Fruit fly (Drosophila melanogaster) whole organism, pupa: Measurements from ENCODE around the gene Gbeta76C.
"Not testable (repeated sequence)": the region's sequence is repeated elsewhere in the genome, so short reads cannot be mapped to it uniquely, and the experiment has no call there.

Experiments
- CG10348 ChIP-seq: fragments of 200-800 bp; sonication (Bioruptor generic); IDR thresholded peaks from 2 replicates; pipeline ENCODE4 v1.3.6; 2022; ENCODE audit warnings: missing biosample characterization, missing genetic modification characterization
- CG12605 ChIP-seq: fragments of 200-800 bp; sonication (Bioruptor generic); IDR thresholded peaks from 2 replicates; pipeline ENCODE4 v1.3.6; 2022; ENCODE audit warnings: missing biosample characterization, missing genetic modification characterization
- CG13204 ChIP-seq: fragments of 200-800 bp; sonication (Bioruptor generic); optimal IDR thresholded peaks from 2 replicates; lab custom pipeline; 2018; ENCODE audit warnings: missing biosample characterization, mild to moderate bottlenecking, missing genetic modification characterization, moderate library complexity
- CG14655 ChIP-seq: fragments of 200-800 bp; sonication (Bioruptor generic); optimal IDR thresholded peaks from 3 replicates; lab custom pipeline; 2017; ENCODE audit warnings: mild to moderate bottlenecking, missing biosample characterization, missing genetic modification reagents, missing genetic modification characterization
- CG15710 ChIP-seq: fragments of 200-800 bp; sonication (Bioruptor generic); optimal IDR thresholded peaks from 2 replicates; lab custom pipeline; 2018; ENCODE audit warnings: missing biosample characterization, mild to moderate bottlenecking, missing genetic modification characterization, moderate library complexity
- CG17806 ChIP-seq: fragments of 200-800 bp; sonication (Bioruptor generic); optimal IDR thresholded peaks from 2 replicates; lab custom pipeline; 2018; ENCODE audit warnings: missing biosample characterization, mild to moderate bottlenecking, missing genetic modification characterization, moderate library complexity
- CG32121 ChIP-seq: fragments of 200-800 bp; sonication (Bioruptor generic); IDR thresholded peaks from 2 replicates; pipeline ENCODE4 v1.3.6; 2022; ENCODE audit warnings: missing biosample characterization, missing genetic modification characterization
- CG34367 ChIP-seq: fragments of 200-800 bp; sonication (Bioruptor generic); optimal IDR thresholded peaks from 2 replicates; lab custom pipeline; 2018; ENCODE audit warnings: missing biosample characterization, mild to moderate bottlenecking, missing genetic modification characterization
- CG4496 ChIP-seq: fragments of 200-800 bp; sonication (Bioruptor generic); IDR thresholded peaks from 3 replicates; pipeline ENCODE4 v1.3.6; 2022; ENCODE audit warnings: missing biosample characterization, missing genetic modification characterization
- CG8159 ChIP-seq: fragments of 200-800 bp; sonication (Bioruptor generic); optimal IDR thresholded peaks from 3 replicates; lab custom pipeline; 2018; ENCODE audit warnings: missing biosample characterization, mild to moderate bottlenecking, missing genetic modification characterization, moderate library complexity
- CG8301 ChIP-seq: fragments of 200-800 bp; sonication (Bioruptor generic); optimal IDR thresholded peaks from 2 replicates; lab custom pipeline; 2018; ENCODE audit warnings: missing biosample characterization, mild to moderate bottlenecking, missing genetic modification characterization
- CG9948 ChIP-seq: fragments of 200-800 bp; sonication (Bioruptor generic); optimal IDR thresholded peaks from 2 replicates; lab custom pipeline; 2018; ENCODE audit warnings: missing biosample characterization, mild to moderate bottlenecking, missing genetic modification characterization, moderate library complexity
- D1 ChIP-seq: fragments of 200-800 bp; sonication (Bioruptor generic); optimal IDR thresholded peaks from 2 replicates; lab custom pipeline; 2018; ENCODE audit warnings: missing biosample characterization, mild to moderate bottlenecking, missing genetic modification characterization, moderate library complexity
- EcR ChIP-seq: fragments of 200-800 bp; sonication (Bioruptor generic); optimal IDR thresholded peaks from 3 replicates; lab custom pipeline; 2019; ENCODE audit warnings: missing biosample characterization, missing genetic modification characterization, mild to moderate bottlenecking, moderate library complexity, missing genetic modification reagents
- Ets98B ChIP-seq: fragments of 200-800 bp; sonication (Bioruptor generic); IDR thresholded peaks from 2 replicates; pipeline ENCODE4 v1.3.6; 2022; ENCODE audit warnings: missing biosample characterization, missing genetic modification characterization
- Pif1A ChIP-seq: fragments of 200-800 bp; sonication (Bioruptor generic); optimal IDR thresholded peaks from 3 replicates; lab custom pipeline; 2016; ENCODE audit warnings: missing biosample characterization, missing genetic modification characterization
- Pif1B ChIP-seq: fragments of 200-800 bp; sonication (Bioruptor generic); optimal IDR thresholded peaks from 3 replicates; lab custom pipeline; 2016; ENCODE audit warnings: missing biosample characterization, missing genetic modification characterization
- Snoo ChIP-seq: fragments of 200-800 bp; sonication (Bioruptor generic); optimal IDR thresholded peaks from 3 replicates; lab custom pipeline; 2017; ENCODE audit warnings: missing biosample characterization, mild to moderate bottlenecking, missing genetic modification characterization, inconsistent platforms
- fd96Ca ChIP-seq: fragments of 200-800 bp; sonication (Bioruptor generic); IDR thresholded peaks from 3 replicates; pipeline ENCODE4 v1.3.6; 2022; ENCODE audit warnings: missing biosample characterization, missing genetic modification characterization
- gl ChIP-seq: fragments of 200-800 bp; sonication (Bioruptor generic); optimal IDR thresholded peaks from 2 replicates; lab custom pipeline; 2018; ENCODE audit warnings: missing biosample characterization, mild to moderate bottlenecking, missing genetic modification characterization
- rn ChIP-seq: fragments of 200-800 bp; sonication (Bioruptor generic); IDR thresholded peaks from 2 replicates; pipeline ENCODE4 v1.3.6; 2022; ENCODE audit warnings: missing biosample characterization, missing genetic modification characterization

Gene Gbeta76C

DNA sequence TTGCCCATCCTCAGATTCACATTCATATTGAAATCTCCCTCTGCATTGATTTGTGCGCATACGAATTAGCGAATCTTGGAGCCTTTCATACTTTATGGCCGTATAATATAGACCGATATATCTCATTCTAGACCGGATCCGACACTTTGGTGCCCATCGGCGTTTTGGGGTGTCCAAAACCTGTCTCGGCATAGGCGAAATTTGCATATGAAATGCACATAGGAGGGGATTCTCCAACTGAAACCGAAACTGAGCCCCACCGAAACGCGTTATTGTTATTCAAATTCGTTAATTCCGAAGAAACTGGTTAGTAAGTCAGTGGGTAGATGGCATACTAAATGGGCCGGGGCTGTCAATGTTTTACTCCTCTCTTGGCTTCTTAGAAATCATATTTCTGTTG lies 13.0 kb downstream of the Gbeta76C start:
- TF ChIP-seq Ets98B (no peak), CG10348 (GFP tag; lab: Robert Waterston, UW) (no peak), CG14655 (GFP tag; lab: Kevin White, UChicago) (no peak), EcR (GFP tag; lab: Kevin White, UChicago) (no peak), gl (no peak), rn (GFP tag; lab: Robert Waterston, UW) (no peak), Pif1A (GFP tag; lab: Kevin White, UChicago) (no peak)

DNA sequence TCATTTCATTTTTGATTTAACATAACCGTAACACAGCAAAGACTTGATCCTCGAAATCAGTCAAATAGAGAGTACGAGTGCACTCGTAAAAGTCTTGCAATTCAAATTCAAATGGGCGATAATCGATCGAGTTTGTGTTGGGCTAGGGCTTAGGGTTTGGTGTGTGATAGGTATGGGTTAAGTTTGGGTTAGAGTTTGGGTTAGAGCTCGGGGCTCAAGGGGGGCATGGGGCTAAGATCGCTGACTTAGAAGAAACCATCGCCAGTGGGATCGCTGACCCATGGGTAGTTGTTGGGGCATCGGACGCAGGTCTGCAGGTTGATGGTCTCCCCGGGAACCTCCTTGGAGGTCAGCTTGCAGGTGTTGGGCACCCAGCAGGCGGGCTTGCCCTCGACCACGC lies 13.7 kb downstream of the Gbeta76C start:
- TF ChIP-seq CG32121 (GFP tag; lab: Robert Waterston, UW) (no peak), CG10348 (GFP tag; lab: Robert Waterston, UW) (no peak), gl (no peak), CG34367 (tag; lab: Kevin White, UChicago) (no peak), EcR (GFP tag; lab: Kevin White, UChicago) (no peak), CG9948 (no peak), Snoo (tag; lab: Kevin White, UChicago) (no peak), D1 (tag; lab: Kevin White, UChicago) (no peak), CG8301 (tag; lab: Kevin White, UChicago) (no peak), Ets98B (no peak), Pif1A (GFP tag; lab: Kevin White, UChicago) (no peak)

DNA sequence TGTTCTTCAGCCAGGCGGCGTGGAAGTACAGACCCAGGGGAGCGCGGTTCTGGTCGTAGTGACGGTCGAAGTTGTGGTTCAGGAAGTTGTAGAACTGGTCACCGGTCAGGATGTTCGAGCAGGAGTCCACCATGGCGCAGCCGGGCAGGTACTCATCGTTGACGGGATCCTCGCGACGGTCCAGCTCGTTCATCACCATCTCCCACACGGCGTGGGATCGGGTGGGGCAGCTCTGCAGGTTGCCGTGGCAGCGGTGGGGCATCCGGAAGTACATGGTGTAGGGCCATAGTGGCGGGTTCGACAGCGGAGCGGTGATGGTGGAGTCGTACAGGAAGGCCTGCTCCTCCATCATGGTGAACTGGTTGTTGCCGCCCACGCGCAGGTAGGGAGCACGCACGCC lies 14.2 kb downstream of the Gbeta76C start:
- TF ChIP-seq CG8159 (tag; lab: Kevin White, UChicago) (no peak), D1 (tag; lab: Kevin White, UChicago) (no peak), rn (GFP tag; lab: Robert Waterston, UW) (no peak), CG8301 (tag; lab: Kevin White, UChicago) (no peak), CG34367 (tag; lab: Kevin White, UChicago) (no peak), Ets98B (no peak), Pif1B (GFP tag; lab: Kevin White, UChicago) (no peak), CG9948 (no peak), gl (no peak)

DNA sequence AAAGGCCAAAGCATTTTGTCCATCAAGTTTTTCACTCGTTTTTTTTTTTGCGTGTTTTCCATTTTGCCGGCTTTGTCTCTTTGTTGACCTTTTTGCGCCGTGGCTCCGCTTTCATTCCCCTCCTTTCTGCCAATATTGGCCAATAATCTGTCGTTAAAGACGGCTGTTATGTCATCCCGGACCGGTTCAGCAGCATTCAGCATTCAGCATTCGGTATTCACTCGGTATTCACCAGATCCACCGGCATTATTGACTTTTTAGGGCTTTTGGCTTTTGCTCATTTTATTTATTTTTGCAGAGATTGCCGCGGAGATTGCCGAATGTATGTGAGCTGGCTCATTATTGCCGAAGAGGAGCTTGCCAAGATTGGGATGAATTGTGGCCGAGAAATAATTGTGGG lies 15.9 kb downstream of the Gbeta76C start:
- TF ChIP-seq gl (no peak), EcR (GFP tag; lab: Kevin White, UChicago) (peak; percentile 52)

DNA sequence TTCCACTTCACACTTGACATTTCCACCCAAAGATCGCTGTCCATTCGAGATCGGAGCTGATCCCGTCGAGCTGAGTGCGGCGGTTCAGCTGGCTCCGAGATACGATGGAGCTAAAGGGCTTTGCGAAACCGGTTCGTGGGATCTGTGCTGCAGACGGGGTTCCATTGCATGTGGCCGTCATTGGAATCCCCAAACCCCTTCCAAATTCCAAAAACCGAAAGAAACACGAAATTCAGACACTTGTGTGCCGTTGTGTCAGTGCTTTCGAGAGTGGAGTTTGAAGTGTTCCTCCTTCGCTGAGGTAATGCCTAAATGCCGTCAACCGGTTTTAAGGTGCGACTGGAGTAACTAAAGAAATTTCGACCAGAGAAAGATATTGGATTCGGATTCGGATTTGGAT lies 17.4 kb downstream of the Gbeta76C start:
- TF ChIP-seq EcR (GFP tag; lab: Kevin White, UChicago) = no peak
- no peak for TF ChIP-seq Pif1A (GFP tag; lab: Kevin White, UChicago)
- TF ChIP-seq CG17806 (tag; lab: Kevin White, UChicago) = no peak
- no peak for TF ChIP-seq CG8159 (tag; lab: Kevin White, UChicago)
- TF ChIP-seq rn (GFP tag; lab: Robert Waterston, UW) = no peak
- TF ChIP-seq CG14655 (GFP tag; lab: Kevin White, UChicago) = no peak
- TF ChIP-seq CG12605 = no peak
- no peak for TF ChIP-seq D1 (tag; lab: Kevin White, UChicago)
- no peak for TF ChIP-seq CG15710 (tag; lab: Kevin White, UChicago)
- TF ChIP-seq CG13204 (GFP tag; lab: Kevin White, UChicago) = no peak
- no peak for TF ChIP-seq fd96Ca (GFP tag; lab: Robert Waterston, UW)
- no peak for TF ChIP-seq CG32121 (GFP tag; lab: Robert Waterston, UW)
- TF ChIP-seq Ets98B = no peak
- no peak for TF ChIP-seq CG10348 (GFP tag; lab: Robert Waterston, UW)
- TF ChIP-seq Snoo (tag; lab: Kevin White, UChicago) = no peak
- TF ChIP-seq, all 21 proteins: peak for 0

DNA sequence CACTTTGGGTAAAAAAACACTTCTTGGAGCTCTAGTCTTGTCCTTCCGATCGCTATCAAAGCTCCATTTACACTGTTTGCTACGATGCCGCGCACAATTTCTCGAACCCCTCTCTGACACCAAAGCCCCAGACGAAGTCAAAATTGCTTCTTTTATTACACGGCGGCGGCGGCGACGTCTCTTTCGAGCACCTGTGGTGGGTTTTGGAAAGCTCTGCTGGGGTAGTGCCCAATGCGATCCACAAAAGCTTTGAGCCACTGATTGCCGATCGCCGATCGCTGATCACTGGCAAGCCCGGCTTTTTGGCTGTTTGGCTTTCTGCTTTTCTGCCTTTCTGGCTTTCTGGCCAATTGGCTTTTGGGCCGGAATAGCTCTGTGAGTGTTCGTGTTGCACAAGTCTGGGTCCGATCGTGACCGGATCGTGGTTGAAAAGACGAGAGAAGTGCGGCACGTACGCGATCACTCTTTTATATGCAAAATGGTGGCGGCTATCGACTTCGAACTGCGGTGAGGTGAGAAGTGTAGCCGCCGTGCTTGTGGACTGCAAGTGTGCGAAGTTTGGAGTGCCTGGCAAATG lies 20.2 kb downstream of the Gbeta76C start, which contains the start of gene serp:
Gene serp (minus strand): TSS at position 446 of the 577 bp plus-strand sequence.
- TF ChIP-seq CG15710 (tag; lab: Kevin White, UChicago) (no peak), CG4496 (0 out of 3 replicates have a peak, but pooled peaks have one; percentile 60), CG12605 (no peak), CG8301 (tag; lab: Kevin White, UChicago) (no peak)

DNA sequence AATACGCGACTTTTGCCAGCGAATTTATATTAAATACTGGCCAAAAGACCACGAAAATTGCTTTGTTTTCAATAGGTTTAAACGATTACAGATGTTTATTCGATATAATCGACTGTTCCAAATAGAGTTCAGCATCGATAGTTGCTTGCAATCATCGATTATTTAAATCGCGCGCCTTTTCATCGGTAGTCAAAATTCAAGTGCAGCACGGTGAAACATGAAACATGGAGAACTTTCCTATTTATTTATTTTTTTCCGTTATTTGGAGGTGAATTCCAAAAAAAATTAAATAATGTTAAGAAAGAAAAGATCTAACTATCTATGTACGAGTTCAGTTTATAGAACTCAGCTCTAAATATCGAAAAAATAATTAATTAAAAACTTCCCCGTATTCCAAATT lies 30.8 kb downstream of the Gbeta76C start, which contains the start of gene Trpml:
Gene Trpml (minus strand): TSS at position 101 of the 400 bp plus-strand sequence.
- not testable (repeated sequence) for TF ChIP-seq Ets98B; Snoo (tag; lab: Kevin White, UChicago); CG8159 (tag; lab: Kevin White, UChicago)

DNA sequence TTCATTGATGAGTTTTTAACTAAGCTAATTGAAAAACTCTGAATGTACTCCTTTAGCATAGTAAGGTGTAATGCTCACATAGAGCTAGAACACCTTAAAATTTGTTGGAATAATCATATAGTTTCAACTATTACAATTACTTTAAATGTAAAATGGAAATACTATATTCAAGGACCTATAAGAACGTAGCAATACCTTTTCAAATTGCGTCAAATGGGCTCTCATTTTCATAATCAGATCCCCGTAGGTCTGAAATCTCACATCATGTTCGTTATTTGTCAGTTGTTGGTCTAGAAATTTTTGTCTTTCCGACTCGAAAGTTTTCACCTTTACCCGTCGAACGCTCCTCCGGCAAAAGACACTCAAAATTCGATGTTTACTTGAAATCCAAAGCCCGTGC lies 41.3 kb downstream of the Gbeta76C start, which contains the start of gene CG42529:
Gene CG42529 (plus strand): TSS at position 301 of the 400 bp plus-strand sequence.
- not testable (repeated sequence) for TF ChIP-seq Snoo (tag; lab: Kevin White, UChicago); CG12605; EcR (GFP tag; lab: Kevin White, UChicago)
